Worm (Caenorhabditis elegans): Measurements from ENCODE around the gene F13A7.1.

- TF ChIP-seq fos-1 (tag; optimal IDR thresholded peaks at IDR 0.05), result no peak
- no peak for TF ChIP-seq ceh-16 (tag; optimal IDR thresholded peaks at IDR 0.05)
Observed at ce11 chrV:16342258-16342618, 35.5 kb downstream of the F13A7.1 start, which contains the start of gene nhr-193.
